Worm (Caenorhabditis elegans): ENCODE data around the gene Y43F8B.12.

DNA sequence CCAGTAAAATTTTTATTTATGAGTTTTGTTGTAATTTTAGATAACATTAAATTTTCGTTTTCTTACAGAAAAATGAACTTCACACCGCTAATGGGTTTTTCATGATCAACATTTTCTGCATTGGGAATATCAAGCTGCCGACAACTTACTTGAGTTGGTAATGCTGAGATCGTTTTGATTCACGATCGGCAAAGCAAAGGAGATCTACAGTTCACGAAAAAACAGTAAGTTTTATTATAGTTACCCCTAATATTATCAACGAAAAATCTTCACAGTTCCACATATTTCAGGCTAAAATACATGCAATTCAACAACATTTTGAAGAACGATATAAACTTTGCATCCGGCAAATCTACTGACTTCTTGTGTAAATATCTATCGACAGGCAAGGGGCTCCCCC lies 14.4 kb downstream of the Y43F8B.12 start, which contains the start of gene Y43F8B.22:
- TF ChIP-seq lag-1 (GFP tag; IDR thresholded peaks at IDR 0.05) (no peak), nhr-90 (tag; optimal IDR thresholded peaks at IDR 0.05) (no peak), ztf-28 (GFP tag; IDR thresholded peaks at IDR 0.05) (no peak), B0336.3 (GFP tag; IDR thresholded peaks at IDR 0.05) (no peak), unc-130 (GFP tag; optimal IDR thresholded peaks at IDR 0.05) (no peak), egl-44 (GFP tag; IDR thresholded peaks at IDR 0.05) (no peak), snpc-4 (GFP tag; optimal IDR thresholded peaks at IDR 0.05) (no peak), snpc-4 (tag; optimal IDR thresholded peaks at IDR 0.05) (no peak), unc-62 (GFP tag; optimal IDR thresholded peaks at IDR 0.05) (no peak)
